Fruit fly (Drosophila melanogaster) whole organism, embryonic: Measurements from ENCODE around the gene CG11723.

Source experiments
- Ada2b ChIP-seq: fragments of 200-800 bp; sonication (Bioruptor generic); IDR thresholded peaks from 2 replicates; pipeline ENCODE4 v1.3.6; 2022; ENCODE audit warnings: missing biosample characterization, missing genetic modification characterization
- Adf1 ChIP-seq: fragments of 200-800 bp; sonication (Bioruptor generic); IDR thresholded peaks from 2 replicates; pipeline ENCODE4 v1.3.6; 2022; ENCODE audit warnings: missing biosample characterization, missing genetic modification characterization
- B-H1 ChIP-seq: fragments of 200-800 bp; sonication (Bioruptor generic); IDR thresholded peaks from 3 replicates; pipeline ENCODE4 v1.3.6; 2022; ENCODE audit warnings: missing biosample characterization, missing genetic modification characterization
- Bdp1 ChIP-seq: fragments of 200-800 bp; sonication (Bioruptor generic); optimal IDR thresholded peaks from 3 replicates; lab custom pipeline; 2016; ENCODE audit warnings: missing biosample characterization, missing genetic modification characterization
- CG10209 ChIP-seq: fragments of 200-800 bp; sonication (Bioruptor generic); optimal IDR thresholded peaks from 3 replicates; lab custom pipeline; 2017; ENCODE audit warnings: missing biosample characterization, mild to moderate bottlenecking, missing genetic modification characterization, missing genetic modification reagents
- CG10274 ChIP-seq: fragments of 200-800 bp; sonication (Bioruptor generic); optimal IDR thresholded peaks from 3 replicates; lab custom pipeline; 2017; ENCODE audit warnings: missing biosample characterization, mild to moderate bottlenecking, missing genetic modification characterization
- CG11398 ChIP-seq: fragments of 200-800 bp; sonication (Bioruptor generic); optimal IDR thresholded peaks from 2 replicates; lab custom pipeline; 2016; ENCODE audit warnings: missing biosample characterization, missing genetic modification characterization
- CG1233 ChIP-seq: fragments of 200-800 bp; sonication (Bioruptor generic); optimal IDR thresholded peaks from 4 replicates; lab custom pipeline; 2018; ENCODE audit warnings: missing biosample characterization, mild to moderate bottlenecking, missing genetic modification characterization
- CG14441 ChIP-seq: fragments of 200-800 bp; sonication (Bioruptor generic); IDR thresholded peaks from 2 replicates; pipeline ENCODE4 v1.3.6; 2022; ENCODE audit warnings: missing biosample characterization, missing genetic modification characterization
- CG14965 ChIP-seq: fragments of 200-800 bp; sonication (Bioruptor generic); optimal IDR thresholded peaks from 2 replicates; lab custom pipeline; 2016; ENCODE audit warnings: missing biosample characterization, missing genetic modification characterization, borderline replicate concordance
- CG15073 ChIP-seq: fragments of 200-800 bp; sonication (Bioruptor generic); optimal IDR thresholded peaks from 2 replicates; lab custom pipeline; 2016; ENCODE audit warnings: missing biosample characterization, missing genetic modification characterization
- CG15479 ChIP-seq: fragments of 200-800 bp; sonication (Bioruptor generic); optimal IDR thresholded peaks from 3 replicates; lab custom pipeline; 2019; ENCODE audit warnings: missing biosample characterization, mild to moderate bottlenecking, missing genetic modification characterization, moderate library complexity
- CG17385 ChIP-seq: fragments of 200-800 bp; sonication (Bioruptor generic); optimal IDR thresholded peaks from 3 replicates; lab custom pipeline; 2018; ENCODE audit warnings: missing biosample characterization, mild to moderate bottlenecking, missing genetic modification characterization
- CG18476 ChIP-seq: fragments of 200-800 bp; sonication (Bioruptor generic); optimal IDR thresholded peaks from 2 replicates; lab custom pipeline; 2016; ENCODE audit warnings: missing biosample characterization, mild to moderate bottlenecking, missing genetic modification characterization
- CG2712 ChIP-seq: fragments of 200-800 bp; optimal IDR thresholded peaks from 3 replicates; lab custom pipeline; 2019; ENCODE audit warnings: missing biosample characterization, mild to moderate bottlenecking, missing genetic modification characterization, moderate library complexity
- CG3065 ChIP-seq: fragments of 200-800 bp; sonication (Bioruptor generic); optimal IDR thresholded peaks from 2 replicates; lab custom pipeline; 2016; ENCODE audit warnings: missing biosample characterization, missing genetic modification characterization
- CG4424 ChIP-seq: fragments of 200-800 bp; sonication (Bioruptor generic); optimal IDR thresholded peaks from 3 replicates; lab custom pipeline; 2016; ENCODE audit warnings: missing biosample characterization, missing genetic modification characterization
- CG4707 ChIP-seq: fragments of 200-800 bp; sonication (Bioruptor generic); optimal IDR thresholded peaks from 2 replicates; lab custom pipeline; 2018; ENCODE audit warnings: missing biosample characterization, mild to moderate bottlenecking, missing genetic modification characterization, moderate library complexity
- CG5245 ChIP-seq: fragments of 200-800 bp; sonication (Bioruptor generic); optimal IDR thresholded peaks from 3 replicates; lab custom pipeline; 2016; ENCODE audit warnings: missing biosample characterization, missing genetic modification characterization
- CG6791 ChIP-seq: fragments of 200-800 bp; sonication (Bioruptor generic); IDR thresholded peaks from 3 replicates; pipeline ENCODE4 v1.3.6; 2022; ENCODE audit warnings: missing biosample characterization, missing genetic modification characterization; ENCODE audit not compliant: partially characterized antibody
- CG7556 ChIP-seq: fragments of 200-800 bp; sonication (Bioruptor generic); optimal IDR thresholded peaks from 2 replicates; lab custom pipeline; 2017; ENCODE audit warnings: missing biosample characterization, mild to moderate bottlenecking, missing genetic modification characterization
- CG8924 ChIP-seq: fragments of 200-800 bp; optimal IDR thresholded peaks from 3 replicates; lab custom pipeline; 2019; ENCODE audit warnings: missing biosample characterization, mild to moderate bottlenecking, missing genetic modification characterization, moderate library complexity
- CG9817 ChIP-seq: fragments of 200-800 bp; sonication (Bioruptor generic); optimal IDR thresholded peaks from 2 replicates; lab custom pipeline; 2018; ENCODE audit warnings: missing biosample characterization, mild to moderate bottlenecking, missing genetic modification characterization, moderate library complexity
- CHES-1-like ChIP-seq: fragments of 200-800 bp; sonication (Bioruptor generic); optimal IDR thresholded peaks from 2 replicates; lab custom pipeline; 2016; ENCODE audit warnings: missing biosample characterization, missing genetic modification characterization
- Dad ChIP-seq: fragments of 200-800 bp; sonication (Bioruptor generic); optimal IDR thresholded peaks from 3 replicates; lab custom pipeline; 2016; ENCODE audit warnings: missing biosample characterization, missing genetic modification characterization
- Hmx ChIP-seq: fragments of 200-800 bp; sonication (Bioruptor generic); optimal IDR thresholded peaks from 2 replicates; lab custom pipeline; 2016; ENCODE audit warnings: missing biosample characterization, missing genetic modification characterization
- Hr39 ChIP-seq: fragments of >200 bp; optimal IDR thresholded peaks from 2 replicates; lab custom pipeline; 2017
- Jarid2 ChIP-seq: fragments of 200-800 bp; sonication (Bioruptor generic); optimal IDR thresholded peaks from 3 replicates; lab custom pipeline; 2017; ENCODE audit warnings: mild to moderate bottlenecking, missing biosample characterization, missing genetic modification reagents, missing genetic modification characterization
- Kr ChIP-seq: fragments of 200-800 bp; sonication (Bioruptor generic); optimal IDR thresholded peaks from 2 replicates; lab custom pipeline; 2017; ENCODE audit warnings: missing biosample characterization, mild to moderate bottlenecking, missing genetic modification characterization
- Lpt ChIP-seq: fragments of >200 bp; optimal IDR thresholded peaks from 2 replicates; lab custom pipeline; 2018; ENCODE audit warnings: missing biosample characterization, missing genetic modification characterization
- Nf-YB ChIP-seq: fragments of 200-800 bp; sonication (Bioruptor generic); optimal IDR thresholded peaks from 3 replicates; lab custom pipeline; 2019; ENCODE audit warnings: missing biosample characterization, mild to moderate bottlenecking, missing genetic modification characterization, moderate library complexity
- Pdp1 ChIP-seq, 2 experiments: fragments of 200-800 bp; sonication (Bioruptor generic); optimal IDR thresholded peaks; 3 replicates each; lab custom pipeline; 2016; ENCODE audit warnings: missing biosample characterization in 2 of 2, missing genetic modification characterization in 2 of 2, mild to moderate bottlenecking in 1 of 2, moderate library complexity in 1 of 2
- Rfx ChIP-seq: fragments of 200-800 bp; sonication (Bioruptor generic); IDR thresholded peaks from 2 replicates; pipeline ENCODE4 v1.3.6; 2022; ENCODE audit warnings: missing biosample characterization, missing genetic modification characterization
- Rx ChIP-seq: fragments of 200-800 bp; sonication (Bioruptor generic); IDR thresholded peaks from 2 replicates; pipeline ENCODE4 v1.3.6; 2022; ENCODE audit warnings: missing biosample characterization, missing genetic modification characterization
- Sry-β ChIP-seq: fragments of 200-800 bp; sonication (Bioruptor generic); optimal IDR thresholded peaks from 2 replicates; lab custom pipeline; 2018; ENCODE audit warnings: missing biosample characterization, mild to moderate bottlenecking, missing genetic modification characterization, moderate library complexity
- Vsx1 ChIP-seq: fragments of 200-800 bp; sonication (Bioruptor generic); optimal IDR thresholded peaks from 2 replicates; lab custom pipeline; 2017; ENCODE audit warnings: missing biosample characterization, mild to moderate bottlenecking, missing genetic modification characterization, missing genetic modification reagents
- Xbp1 ChIP-seq: fragments of 200-800 bp; sonication (Bioruptor generic); optimal IDR thresholded peaks from 3 replicates; lab custom pipeline; 2016; ENCODE audit warnings: missing biosample characterization, mild to moderate bottlenecking, missing genetic modification characterization
- cad ChIP-seq: fragments of >200 bp; optimal IDR thresholded peaks from 2 replicates; lab custom pipeline; 2017; ENCODE audit warnings: missing biosample characterization, missing genetic modification characterization
- cg ChIP-seq: fragments of 200-800 bp; sonication (Bioruptor generic); optimal IDR thresholded peaks from 3 replicates; lab custom pipeline; 2019; ENCODE audit warnings: missing biosample characterization, mild to moderate bottlenecking, missing genetic modification characterization, moderate library complexity
- fd102C ChIP-seq: fragments of 200-800 bp; sonication (Bioruptor generic); optimal IDR thresholded peaks from 2 replicates; lab custom pipeline; 2018; ENCODE audit warnings: missing biosample characterization, mild to moderate bottlenecking, missing genetic modification characterization, moderate library complexity
- ftz-f1 ChIP-seq: fragments of 200-800 bp; sonication (Bioruptor generic); optimal IDR thresholded peaks from 2 replicates; lab custom pipeline; 2016; ENCODE audit warnings: missing biosample characterization, missing genetic modification characterization
- gcm ChIP-seq: fragments of 200-800 bp; sonication (Bioruptor generic); optimal IDR thresholded peaks from 2 replicates; lab custom pipeline; 2019; ENCODE audit warnings: missing biosample characterization, mild to moderate bottlenecking, missing genetic modification characterization, moderate library complexity
- ken ChIP-seq: fragments of 200-800 bp; sonication (Bioruptor generic); IDR thresholded peaks from 3 replicates; pipeline ENCODE4 v1.3.6; 2022; ENCODE audit warnings: missing biosample characterization, missing genetic modification characterization
- nerfin-2 ChIP-seq: fragments of 200-800 bp; sonication (Bioruptor generic); IDR thresholded peaks from 2 replicates; pipeline ENCODE4 v1.3.6; 2022; ENCODE audit warnings: missing biosample characterization, missing genetic modification characterization; ENCODE audit not compliant: partially characterized antibody
- pb ChIP-seq: fragments of 200-800 bp; sonication (Bioruptor generic); optimal IDR thresholded peaks from 3 replicates; lab custom pipeline; 2016; ENCODE audit warnings: missing biosample characterization, missing genetic modification characterization
- pum ChIP-seq: fragments of 200-800 bp; sonication (Bioruptor generic); optimal IDR thresholded peaks from 2 replicates; lab custom pipeline; 2016; ENCODE audit warnings: missing biosample characterization, missing genetic modification characterization
- rib ChIP-seq: fragments of 200-800 bp; sonication (Bioruptor generic); IDR thresholded peaks from 2 replicates; pipeline ENCODE4 v1.3.6; 2022; ENCODE audit warnings: missing biosample characterization, missing genetic modification characterization
- slou ChIP-seq: fragments of 200-800 bp; sonication (Bioruptor generic); optimal IDR thresholded peaks from 3 replicates; lab custom pipeline; 2016; ENCODE audit warnings: missing biosample characterization, missing genetic modification characterization
- so ChIP-seq: fragments of 200-800 bp; sonication (Bioruptor generic); IDR thresholded peaks from 3 replicates; pipeline ENCODE4 v1.3.6; 2022; ENCODE audit warnings: missing biosample characterization, missing genetic modification characterization
- zf30C ChIP-seq: fragments of 200-800 bp; sonication (Bioruptor generic); optimal IDR thresholded peaks from 3 replicates; lab custom pipeline; 2018; ENCODE audit warnings: missing biosample characterization, mild to moderate bottlenecking, missing genetic modification characterization
- zfh1 ChIP-seq: fragments of 200-800 bp; sonication (Bioruptor generic); IDR thresholded peaks from 3 replicates; pipeline ENCODE4 v1.3.6; 2022; ENCODE audit warnings: missing biosample characterization, missing genetic modification characterization

CG11723 gene

DNA sequence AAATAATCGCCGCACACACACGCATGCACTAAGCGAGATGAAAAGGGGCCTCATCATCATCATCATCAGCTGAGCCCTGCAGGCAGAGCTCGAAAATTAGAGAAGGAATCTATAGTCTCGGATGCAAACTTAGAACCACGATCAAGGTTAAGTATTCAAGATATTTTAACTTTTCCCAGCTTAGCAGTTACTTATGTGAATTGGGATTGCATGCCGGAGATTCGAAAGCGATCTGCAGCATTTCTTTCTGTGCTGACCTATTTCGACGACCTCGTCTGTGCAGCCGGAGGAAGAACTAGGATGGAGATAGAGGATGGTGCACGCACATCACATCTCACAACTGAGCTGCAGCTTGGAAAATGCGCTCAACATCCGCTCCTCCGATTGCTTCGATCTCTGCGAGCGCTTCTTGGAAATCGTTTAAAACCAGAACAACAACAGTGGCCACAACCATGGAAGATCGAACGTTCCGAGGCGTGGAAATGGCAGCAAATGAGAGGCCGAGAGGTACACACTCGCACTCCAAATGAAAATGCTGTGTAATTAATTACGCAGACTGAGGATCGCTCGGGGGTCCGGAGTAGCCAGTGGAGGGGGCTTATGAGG, 35.8 kb upstream of the CG11723 start (continued):
- no peak for TF ChIP-seq CG14965
- TF ChIP-seq Lpt (GFP tag; lab: Kevin White, UChicago): no peak
- no peak for TF ChIP-seq CG10274 (GFP tag; lab: Kevin White, UChicago)
- TF ChIP-seq Sry-β (GFP tag; lab: Kevin White, UChicago): no peak
- no peak for TF ChIP-seq CG14441
- TF ChIP-seq CHES-1-like (GFP tag; lab: Kevin White, UChicago): peak; percentile 67
- TF ChIP-seq gcm (GFP tag; lab: Kevin White, UChicago): peak; percentile 75
- TF ChIP-seq B-H1 (GFP tag; lab: Robert Waterston, UW): no peak
- peak; percentile 54 for TF ChIP-seq CG10209
- TF ChIP-seq Hmx (GFP tag; lab: Kevin White, UChicago): no peak
- TF ChIP-seq CG15479: no peak
- no peak for TF ChIP-seq zf30C
- TF ChIP-seq Rx (GFP tag; lab: Robert Waterston, UW): peak; percentile 52; the same call in 1 of the 2 replicates
- TF ChIP-seq pum: peak; percentile 63
- TF ChIP-seq CG4707 (GFP tag; lab: Kevin White, UChicago): peak; percentile 44
- TF ChIP-seq CG1233: peak; percentile 62
- no peak for TF ChIP-seq ftz-f1 (GFP tag; lab: Kevin White, UChicago)
- peak; percentile 75 for TF ChIP-seq CG8924
- TF ChIP-seq Vsx1 (GFP tag; lab: Kevin White, UChicago): no peak
- no peak for TF ChIP-seq CG9817 (tag; lab: Kevin White, UChicago)
- peak; percentile 12 for TF ChIP-seq CG18476 (GFP tag; lab: Kevin White, UChicago)
- TF ChIP-seq cad (GFP tag; lab: Kevin White, UChicago): no peak
- no peak for TF ChIP-seq Hr39 (lab: Kevin White, UChicago)
- TF ChIP-seq CG3065 (GFP tag; lab: Kevin White, UChicago): peak; percentile 39
- TF ChIP-seq CG5245 (GFP tag; lab: Kevin White, UChicago): peak; percentile 52
- no peak for TF ChIP-seq Adf1 (GFP tag; lab: Robert Waterston, UW)
- TF ChIP-seq Ada2b (GFP tag; lab: Robert Waterston, UW): peak; percentile 18; the same call in 1 of the 2 replicates
- TF ChIP-seq nerfin-2 (GFP tag; lab: Robert Waterston, UW): no peak
- no peak for TF ChIP-seq rib (GFP tag; lab: Robert Waterston, UW)
- no peak for TF ChIP-seq Rfx (GFP tag; lab: Robert Waterston, UW)
- TF ChIP-seq CG17385: no peak
- TF ChIP-seq zfh1: peak; percentile 94
- peak; percentile 45 for TF ChIP-seq Nf-YB (GFP tag; lab: Kevin White, UChicago)
- TF ChIP-seq CG15073 (GFP tag; lab: Kevin White, UChicago): no peak
- TF ChIP-seq cg: no peak
- peak; percentile 82 for TF ChIP-seq fd102C (GFP tag; lab: Kevin White, UChicago)
- TF ChIP-seq slou: no peak
- peak; percentile 45 to 49 for TF ChIP-seq Pdp1 (GFP tag; optimal IDR thresholded peaks at IDR 0.05; lab: Kevin White, UChicago)
- 0 out of 3 replicates have a peak, but pooled peaks have one; percentile 36 for TF ChIP-seq ken (GFP tag; lab: Robert Waterston, UW)
- TF ChIP-seq CG4424: peak; percentile 72
- TF ChIP-seq so (GFP tag; lab: Robert Waterston, UW): 0 out of 3 replicates have a peak, but pooled peaks have one; percentile 38
- peak; percentile 64 for TF ChIP-seq CG11398 (GFP tag; lab: Kevin White, UChicago)
- TF ChIP-seq Bdp1 (GFP tag; lab: Kevin White, UChicago): peak; percentile 40
- TF ChIP-seq pb: peak; percentile 34
- no peak for TF ChIP-seq Jarid2
- peak; percentile 89 for TF ChIP-seq CG2712 (tag; lab: Kevin White, UChicago)
- no peak for TF ChIP-seq CG6791
- TF ChIP-seq Xbp1 (GFP tag; lab: Kevin White, UChicago): peak; percentile 53
- TF ChIP-seq CG7556 (GFP tag; lab: Kevin White, UChicago): peak; percentile 64
- TF ChIP-seq Dad: peak; percentile 21
- no peak for TF ChIP-seq Kr (GFP tag; lab: Kevin White, UChicago)
